Fruit fly (Drosophila melanogaster) whole organism, embryonic: ENCODE results near the gene Nckx30C.

Experiments
- Awh ChIP-seq: fragments of 200-800 bp; sonication (Bioruptor generic); IDR thresholded peaks from 2 replicates; pipeline ENCODE4, ENCODE4 v1.3.6; 2022; ENCODE audit warnings: missing biosample characterization, missing genetic modification characterization
- BtbVII ChIP-seq: fragments of 200-800 bp; sonication (Bioruptor generic); optimal IDR thresholded peaks from 3 replicates; lab custom pipeline; 2017; ENCODE audit warnings: missing biosample characterization, mild to moderate bottlenecking, missing genetic modification characterization
- CG10267 ChIP-seq: fragments of 200-800 bp; sonication (Bioruptor generic); optimal IDR thresholded peaks from 2 replicates; lab custom pipeline; 2018; ENCODE audit warnings: missing biosample characterization, mild to moderate bottlenecking, missing genetic modification characterization, moderate library complexity
- CG10321 ChIP-seq: fragments of 200-800 bp; sonication (Bioruptor generic); IDR thresholded peaks from 2 replicates; pipeline ENCODE4 v1.3.6; 2022; ENCODE audit warnings: missing biosample characterization, missing genetic modification characterization
- CG10543 ChIP-seq: fragments of 200-800 bp; sonication (Bioruptor generic); optimal IDR thresholded peaks from 3 replicates; lab custom pipeline; 2017; ENCODE audit warnings: missing biosample characterization, mild to moderate bottlenecking, missing genetic modification characterization, moderate library complexity
- CG12769 ChIP-seq: fragments of 200-800 bp; sonication (Bioruptor generic); optimal IDR thresholded peaks from 2 replicates; lab custom pipeline; 2019; ENCODE audit warnings: missing biosample characterization, mild to moderate bottlenecking, missing genetic modification characterization, moderate library complexity
- CG15269 ChIP-seq: fragments of 200-800 bp; sonication (Bioruptor generic); optimal IDR thresholded peaks from 2 replicates; lab custom pipeline; 2018; ENCODE audit warnings: missing biosample characterization, mild to moderate bottlenecking, missing genetic modification characterization, moderate library complexity
- CG16815 ChIP-seq: fragments of 200-800 bp; sonication (Bioruptor generic); optimal IDR thresholded peaks from 3 replicates; lab custom pipeline; 2017; ENCODE audit warnings: missing biosample characterization, mild to moderate bottlenecking, missing genetic modification characterization
- CG17568 ChIP-seq: fragments of 200-800 bp; sonication (Bioruptor generic); optimal IDR thresholded peaks from 2 replicates; lab custom pipeline; 2018; ENCODE audit warnings: missing biosample characterization, mild to moderate bottlenecking, missing genetic modification characterization, moderate library complexity
- CG2199 ChIP-seq: fragments of 200-800 bp; sonication (Bioruptor generic); IDR thresholded peaks from 3 replicates; pipeline ENCODE4 v1.3.6; 2022; ENCODE audit warnings: missing biosample characterization, missing genetic modification characterization
- CG2678 ChIP-seq: fragments of 200-800 bp; sonication (Bioruptor generic); optimal IDR thresholded peaks from 3 replicates; lab custom pipeline; 2019; ENCODE audit warnings: missing biosample characterization, mild to moderate bottlenecking, missing genetic modification characterization, moderate library complexity
- CG30020 ChIP-seq: fragments of 200-800 bp; optimal IDR thresholded peaks from 2 replicates; lab custom pipeline; 2019; ENCODE audit warnings: missing biosample characterization, mild to moderate bottlenecking, missing genetic modification characterization, moderate library complexity
- CG31388 ChIP-seq: fragments of 200-800 bp; sonication (Bioruptor generic); optimal IDR thresholded peaks from 2 replicates; lab custom pipeline; 2016; ENCODE audit warnings: missing biosample characterization, missing genetic modification characterization
- CG4854 ChIP-seq: fragments of 200-800 bp; sonication (Bioruptor generic); optimal IDR thresholded peaks from 2 replicates; lab custom pipeline; 2016; ENCODE audit warnings: missing biosample characterization, missing genetic modification characterization, inconsistent platforms
- CG8281 ChIP-seq: fragments of 200-800 bp; sonication (Bioruptor generic); optimal IDR thresholded peaks from 2 replicates; lab custom pipeline; 2018; ENCODE audit warnings: missing biosample characterization, mild to moderate bottlenecking, missing genetic modification characterization, moderate library complexity
- CG8290 ChIP-seq, 3 experiments: fragments of 200-800 bp; sonication (Bioruptor generic); optimal IDR thresholded peaks; 2 replicates each; lab custom pipeline; 2016 to 2019; ENCODE audit warnings: missing biosample characterization in 3 of 3, missing genetic modification characterization in 3 of 3, mild to moderate bottlenecking in 2 of 3, moderate library complexity in 1 of 3
- CG8765 ChIP-seq: fragments of 200-800 bp; sonication (Bioruptor generic); IDR thresholded peaks from 2 replicates; pipeline ENCODE4 v1.3.6; 2022; ENCODE audit warnings: missing biosample characterization, missing genetic modification characterization
- CG8924 ChIP-seq: fragments of 200-800 bp; optimal IDR thresholded peaks from 3 replicates; lab custom pipeline; 2019; ENCODE audit warnings: missing biosample characterization, mild to moderate bottlenecking, missing genetic modification characterization, moderate library complexity
- CG9932 ChIP-seq: fragments of 200-800 bp; sonication (Bioruptor generic); IDR thresholded peaks from 2 replicates; pipeline ENCODE4 v1.3.6; 2022; ENCODE audit warnings: missing biosample characterization, missing genetic modification characterization
- Dek ChIP-seq: fragments of 200-800 bp; sonication (Bioruptor generic); optimal IDR thresholded peaks from 3 replicates; lab custom pipeline; 2019; ENCODE audit warnings: missing biosample characterization, mild to moderate bottlenecking, missing genetic modification characterization, moderate library complexity
- HLH4C ChIP-seq: fragments of 200-800 bp; sonication (Bioruptor generic); IDR thresholded peaks from 3 replicates; pipeline ENCODE4 v1.3.6; 2022; ENCODE audit warnings: missing biosample characterization, missing genetic modification characterization; ENCODE audit not compliant: partially characterized antibody
- Hr51 ChIP-seq, 2 experiments: fragments of 200-800 bp; sonication (Bioruptor generic); optimal IDR thresholded peaks; 2 replicates in 1 of 2; 3 replicates in 1 of 2; lab custom pipeline; 2016 to 2018; ENCODE audit warnings: missing biosample characterization in 2 of 2, missing genetic modification characterization in 2 of 2, mild to moderate bottlenecking in 1 of 2, moderate library complexity in 1 of 2
- PHDP ChIP-seq: fragments of 200-800 bp; sonication (Bioruptor generic); optimal IDR thresholded peaks from 3 replicates; lab custom pipeline; 2018; ENCODE audit warnings: missing biosample characterization, mild to moderate bottlenecking, missing genetic modification characterization, moderate library complexity
- Rx ChIP-seq: fragments of 200-800 bp; sonication (Bioruptor generic); IDR thresholded peaks from 2 replicates; pipeline ENCODE4 v1.3.6; 2022; ENCODE audit warnings: missing biosample characterization, missing genetic modification characterization
- Trl ChIP-seq, 3 experiments: fragments of >200 bp in 2 of 3; fragments of 200-800 bp in 1 of 3; sonication (Bioruptor generic) in 1 of 3; optimal IDR thresholded peaks; 2 replicates in 1 of 3; 3 replicates in 2 of 3; lab custom pipeline; 2016 to 2017; ENCODE audit warnings: missing biosample characterization in 1 of 3, missing genetic modification characterization in 1 of 3
- abd-A ChIP-seq: fragments of 200-800 bp; sonication (Bioruptor generic); optimal IDR thresholded peaks from 3 replicates; lab custom pipeline; 2019; ENCODE audit warnings: missing biosample characterization, mild to moderate bottlenecking, missing genetic modification characterization, moderate library complexity
- bcd ChIP-seq: fragments of 200-800 bp; sonication (Bioruptor generic); optimal IDR thresholded peaks from 2 replicates; lab custom pipeline; 2017; ENCODE audit warnings: missing biosample characterization, mild to moderate bottlenecking, missing genetic modification characterization
- cas ChIP-seq: fragments of 200-800 bp; sonication (Bioruptor generic); IDR thresholded peaks from 2 replicates; pipeline ENCODE4 v1.3.6; 2022; ENCODE audit warnings: missing biosample characterization, missing genetic modification characterization
- chif ChIP-seq, 2 experiments: fragments of 200-800 bp; sonication (Bioruptor generic); optimal IDR thresholded peaks; 3 replicates each; lab custom pipeline; 2016; ENCODE audit warnings: missing biosample characterization in 2 of 2, missing genetic modification characterization in 2 of 2
- chn ChIP-seq: fragments of 200-800 bp; sonication (Bioruptor generic); optimal IDR thresholded peaks from 2 replicates; lab custom pipeline; 2016; ENCODE audit warnings: missing biosample characterization, missing genetic modification characterization
- crp ChIP-seq, 2 experiments: fragments of 200-800 bp; sonication (Bioruptor generic); optimal IDR thresholded peaks; 2 replicates in 1 of 2; 3 replicates in 1 of 2; lab custom pipeline; 2017; ENCODE audit warnings: missing biosample characterization in 2 of 2, missing genetic modification characterization in 2 of 2, mild to moderate bottlenecking in 1 of 2, moderate library complexity in 1 of 2
- eve ChIP-seq, 2 experiments: fragments of >200 bp; optimal IDR thresholded peaks; 2 replicates each; lab custom pipeline; 2017; ENCODE audit warnings: missing biosample characterization in 2 of 2, missing genetic modification characterization in 2 of 2
- exex ChIP-seq: fragments of 200-800 bp; sonication (Bioruptor generic); optimal IDR thresholded peaks from 4 replicates; lab custom pipeline; 2018; ENCODE audit warnings: missing biosample characterization, mild to moderate bottlenecking, missing genetic modification characterization, moderate library complexity
- fd3F ChIP-seq: fragments of 200-800 bp; sonication (Bioruptor generic); optimal IDR thresholded peaks from 2 replicates; lab custom pipeline; 2018; ENCODE audit warnings: missing biosample characterization, mild to moderate bottlenecking, missing genetic modification characterization, moderate library complexity
- gro ChIP-seq: fragments of 200-800 bp; sonication (Bioruptor generic); optimal IDR thresholded peaks from 2 replicates; lab custom pipeline; 2016; ENCODE audit warnings: missing biosample characterization, missing genetic modification characterization
- hkb ChIP-seq, 2 experiments: fragments of 200-800 bp in 1 of 2; fragments of >200 bp in 1 of 2; sonication (Bioruptor generic) in 1 of 2; IDR thresholded peaks in 1 of 2; optimal IDR thresholded peaks in 1 of 2; 2 replicates each; pipeline versions ENCODE4 v1.3.6 to Lab custom; 2017 to 2022; ENCODE audit warnings: missing biosample characterization in 1 of 2, missing genetic modification characterization in 1 of 2
- ind ChIP-seq: fragments of 200-800 bp; sonication (Bioruptor generic); optimal IDR thresholded peaks from 3 replicates; lab custom pipeline; 2016; ENCODE audit warnings: missing biosample characterization, missing genetic modification characterization
- insv ChIP-seq, 2 experiments: fragments of 200-800 bp; sonication (Bioruptor generic); optimal IDR thresholded peaks; 3 replicates each; lab custom pipeline; 2016 to 2018; ENCODE audit warnings: missing biosample characterization in 2 of 2, missing genetic modification characterization in 2 of 2
- lola ChIP-seq, 3 experiments: fragments of >200 bp in 2 of 3; fragments of 200-800 bp in 1 of 3; sonication (Bioruptor generic) in 1 of 3; optimal IDR thresholded peaks; 2 replicates each; lab custom pipeline; 2017 to 2019; ENCODE audit warnings: missing biosample characterization in 3 of 3, missing genetic modification characterization in 3 of 3, mild to moderate bottlenecking in 1 of 3, moderate library complexity in 1 of 3
- mirr ChIP-seq: fragments of 200-800 bp; sonication (Bioruptor generic); optimal IDR thresholded peaks from 3 replicates; lab custom pipeline; 2018; ENCODE audit warnings: missing biosample characterization, mild to moderate bottlenecking, missing genetic modification characterization
- nerfin-1 ChIP-seq: fragments of 200-800 bp; sonication (Bioruptor generic); optimal IDR thresholded peaks from 3 replicates; lab custom pipeline; 2019; ENCODE audit warnings: missing biosample characterization, mild to moderate bottlenecking, missing genetic modification characterization, moderate library complexity
- otp ChIP-seq: fragments of 200-800 bp; sonication (Bioruptor generic); IDR thresholded peaks from 3 replicates; pipeline ENCODE4, ENCODE4 v1.3.6; 2022; ENCODE audit warnings: missing biosample characterization, missing genetic modification characterization
- peb ChIP-seq: fragments of 200-800 bp; sonication (Bioruptor generic); IDR thresholded peaks from 2 replicates; pipeline ENCODE4 v1.3.6; 2022; ENCODE audit warnings: missing biosample characterization, missing genetic modification characterization
- sd ChIP-seq: fragments of 200-800 bp; sonication (Bioruptor generic); optimal IDR thresholded peaks from 3 replicates; lab custom pipeline; 2018; ENCODE audit warnings: missing biosample characterization, mild to moderate bottlenecking, missing genetic modification characterization, moderate library complexity
- slp2 ChIP-seq: fragments of 200-800 bp; sonication (Bioruptor generic); optimal IDR thresholded peaks from 2 replicates; lab custom pipeline; 2016; ENCODE audit warnings: missing biosample characterization, missing genetic modification characterization
- so ChIP-seq: fragments of 200-800 bp; sonication (Bioruptor generic); IDR thresholded peaks from 3 replicates; pipeline ENCODE4 v1.3.6; 2022; ENCODE audit warnings: missing biosample characterization, missing genetic modification characterization

The Nckx30C gene

dm6 chr2L:9698092-9698922 lies 48.0 kb downstream of the Nckx30C start (continued):
- TF ChIP-seq PHDP (tag; lab: Kevin White, UChicago) (peak; percentile 13), bcd (GFP tag; lab: Kevin White, UChicago) (peak; percentile 5), abd-A (tag; lab: Kevin White, UChicago) (no peak), CG17568 (GFP tag; lab: Kevin White, UChicago) (peak; percentile 17), CG10543 (peak; percentile 32), Hr51 (GFP tag; optimal IDR thresholded peaks at IDR 0.05; lab: Kevin White, UChicago) (no peak), eve (GFP tag; optimal IDR thresholded peaks at IDR 0.05; lab: Kevin White, UChicago) (peak in 1 of 2 experiments; percentile 48), ind (GFP tag; lab: Kevin White, UChicago) (no peak), CG4854 (GFP tag; lab: Kevin White, UChicago) (no peak), mirr (GFP tag; lab: Kevin White, UChicago) (peak; percentile 14), CG8924 (no peak), CG2199 (GFP tag; lab: Robert Waterston, UW) (no peak), BtbVII (GFP tag; lab: Kevin White, UChicago) (no peak), chn (GFP tag; lab: Kevin White, UChicago) (no peak), CG31388 (GFP tag; lab: Kevin White, UChicago) (no peak), CG8290 (GFP tag; optimal IDR thresholded peaks at IDR 0.05; lab: Kevin White, UChicago) (no peak), CG8290 (tag; optimal IDR thresholded peaks at IDR 0.05; lab: Kevin White, UChicago) (no peak), peb (GFP tag; lab: Robert Waterston, UW) (no peak), chif (GFP tag; optimal IDR thresholded peaks at IDR 0.05; lab: Kevin White, UChicago) (no peak), hkb (optimal IDR thresholded peaks at IDR 0.05; lab: Kevin White, UChicago) (no peak), hkb (GFP tag; IDR thresholded peaks at IDR 0.05; lab: Robert Waterston, UW) (peak; percentile 18; the same call in 1 of the 2 replicates), CG30020 (tag; lab: Kevin White, UChicago) (no peak), Rx (GFP tag; lab: Robert Waterston, UW) (no peak), exex (tag; lab: Kevin White, UChicago) (peak; percentile 0), CG12769 (no peak), CG15269 (tag; lab: Kevin White, UChicago) (peak; percentile 0), slp2 (GFP tag; lab: Kevin White, UChicago) (no peak), crp (GFP tag; optimal IDR thresholded peaks at IDR 0.05; lab: Kevin White, UChicago) (peak; percentile 40 to 78), CG16815 (GFP tag; lab: Kevin White, UChicago) (no peak), lola (GFP tag; optimal IDR thresholded peaks at IDR 0.05; lab: Kevin White, UChicago) (peak in 1 of 3 experiments; percentile 29), fd3F (GFP tag; lab: Kevin White, UChicago) (no peak), CG8765 (no peak), CG9932 (no peak), sd (tag; lab: Kevin White, UChicago) (peak; percentile 74), cas (GFP tag; lab: Robert Waterston, UW) (no peak), CG2678 (peak; percentile 19), Awh (GFP tag; lab: Robert Waterston, UW) (no peak), Dek (tag; lab: Kevin White, UChicago) (no peak), insv (GFP tag; optimal IDR thresholded peaks at IDR 0.05; lab: Kevin White, UChicago) (peak in 1 of 2 experiments; percentile 11), nerfin-1 (tag; lab: Kevin White, UChicago) (no peak), Trl (optimal IDR thresholded peaks at IDR 0.05; lab: Kevin White, UChicago) (peak; percentile 25 to 76), Trl (GFP tag; optimal IDR thresholded peaks at IDR 0.05; lab: Kevin White, UChicago) (no peak), gro (GFP tag; lab: Kevin White, UChicago) (peak; percentile 40), CG10321 (GFP tag; lab: Robert Waterston, UW) (peak; percentile 88), CG8281 (tag; lab: Kevin White, UChicago) (no peak), CG10267 (no peak), HLH4C (GFP tag; lab: Robert Waterston, UW) (no peak), otp (0 out of 3 replicates have a peak, but pooled peaks have one; percentile 21), so (peak; percentile 56; the same call in 1 of the 3 replicates)
